Fruit fly (Drosophila melanogaster) whole organism, embryonic: ENCODE results near the gene CG8543.

ENCODE experiments used
- CG18011 ChIP-seq: fragments of 200-800 bp; sonication (Bioruptor generic); optimal IDR thresholded peaks from 2 replicates; lab custom pipeline; 2017; ENCODE audit warnings: missing biosample characterization, missing genetic modification characterization, mild to moderate bottlenecking, moderate library complexity, missing genotype
- CG18262 ChIP-seq: fragments of 200-800 bp; optimal IDR thresholded peaks from 3 replicates; lab custom pipeline; 2019; ENCODE audit warnings: missing biosample characterization, mild to moderate bottlenecking, missing genetic modification characterization, moderate library complexity
- CG2202 ChIP-seq: fragments of 200-800 bp; sonication (Bioruptor generic); optimal IDR thresholded peaks from 2 replicates; lab custom pipeline; 2018; ENCODE audit warnings: missing biosample characterization, mild to moderate bottlenecking, missing genetic modification characterization
- CG33557 ChIP-seq: fragments of 200-800 bp; sonication (Bioruptor generic); optimal IDR thresholded peaks from 2 replicates; lab custom pipeline; 2019; ENCODE audit warnings: missing biosample characterization, mild to moderate bottlenecking, missing genetic modification characterization, moderate library complexity
- CG9437 ChIP-seq: fragments of 200-800 bp; sonication (Bioruptor generic); optimal IDR thresholded peaks from 2 replicates; lab custom pipeline; 2018; ENCODE audit warnings: missing biosample characterization, mild to moderate bottlenecking, missing genetic modification characterization
- CG9727 ChIP-seq: fragments of 200-800 bp; sonication (Bioruptor generic); optimal IDR thresholded peaks from 3 replicates; lab custom pipeline; 2017; ENCODE audit warnings: missing biosample characterization, mild to moderate bottlenecking, missing genetic modification characterization
- CG9876 ChIP-seq: fragments of 200-800 bp; sonication (Bioruptor generic); optimal IDR thresholded peaks from 2 replicates; lab custom pipeline; 2016; ENCODE audit warnings: missing biosample characterization, missing genetic modification characterization
- Mad ChIP-seq: fragments of 200-800 bp; sonication (Bioruptor generic); optimal IDR thresholded peaks from 2 replicates; lab custom pipeline; 2016; ENCODE audit warnings: missing biosample characterization, missing genetic modification characterization
- az2 ChIP-seq: fragments of 200-800 bp; sonication (Bioruptor generic); optimal IDR thresholded peaks from 3 replicates; lab custom pipeline; 2016; ENCODE audit warnings: missing biosample characterization, missing genetic modification characterization
- crol ChIP-seq: fragments of 200-800 bp; sonication (Bioruptor generic); IDR thresholded peaks from 2 replicates; pipeline ENCODE4 v1.3.6; 2022; ENCODE audit warnings: missing biosample characterization, missing genetic modification characterization
- hkb ChIP-seq, 2 experiments: fragments of 200-800 bp in 1 of 2; fragments of >200 bp in 1 of 2; sonication (Bioruptor generic) in 1 of 2; IDR thresholded peaks in 1 of 2; optimal IDR thresholded peaks in 1 of 2; 2 replicates each; pipeline versions ENCODE4 v1.3.6 to Lab custom; 2017 to 2022; ENCODE audit warnings: missing biosample characterization in 1 of 2, missing genetic modification characterization in 1 of 2
- inv ChIP-seq: fragments of 200-800 bp; sonication (Bioruptor generic); IDR thresholded peaks from 2 replicates; pipeline ENCODE4 v1.3.6; 2022; ENCODE audit warnings: missing biosample characterization, missing genetic modification characterization; ENCODE audit not compliant: partially characterized antibody
- sqz ChIP-seq: fragments of 200-800 bp; sonication (Bioruptor generic); optimal IDR thresholded peaks from 3 replicates; lab custom pipeline; 2018; ENCODE audit warnings: missing biosample characterization, mild to moderate bottlenecking, missing genetic modification characterization
- zen ChIP-seq: fragments of 200-800 bp; sonication (Bioruptor generic); optimal IDR thresholded peaks from 3 replicates; lab custom pipeline; 2018; ENCODE audit warnings: missing biosample characterization, mild to moderate bottlenecking, missing genetic modification characterization, moderate library complexity

DNA sequence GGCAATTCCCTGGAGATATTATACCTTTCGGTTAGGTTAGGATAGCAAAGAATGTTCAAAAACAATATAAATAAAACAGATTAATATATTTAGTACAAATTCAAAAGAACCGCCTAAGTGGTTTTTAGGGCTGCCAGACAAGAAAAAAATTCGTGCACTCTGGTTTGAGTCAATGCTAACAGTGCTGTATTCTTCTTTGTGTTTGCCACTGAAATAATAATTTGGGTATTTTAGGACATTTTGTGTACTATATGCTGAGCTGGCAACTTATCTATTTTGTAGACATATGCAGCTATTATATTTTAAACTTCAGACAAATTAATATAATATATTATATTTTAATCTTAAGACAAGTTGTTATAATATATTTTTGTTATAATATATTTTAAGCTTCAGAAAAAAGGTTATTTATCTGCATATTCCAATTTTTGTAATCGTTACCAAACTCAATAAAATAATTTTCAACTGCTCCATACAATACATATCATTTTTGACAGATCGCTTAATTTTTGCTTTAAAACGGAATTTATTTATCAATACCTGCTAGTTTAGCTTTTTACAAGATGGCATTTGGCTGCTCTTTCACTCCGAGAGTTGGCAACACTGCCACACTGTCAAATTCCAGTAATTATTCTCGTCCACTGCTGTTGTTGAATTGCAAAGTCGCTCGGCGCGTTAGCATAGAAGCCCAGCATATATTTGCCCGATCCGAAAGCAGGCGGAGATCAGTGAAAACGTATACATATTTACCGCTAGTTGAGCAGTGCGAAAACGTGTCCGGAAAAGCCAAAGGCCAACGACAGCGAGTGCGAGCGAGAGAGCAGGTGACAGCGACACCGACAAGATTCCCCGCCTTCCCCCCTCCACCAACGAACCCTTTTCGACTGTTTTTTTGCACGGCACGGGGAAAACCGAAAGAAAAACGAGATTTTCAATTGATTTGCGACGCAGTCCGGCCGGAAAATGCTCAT lies 40.6 kb upstream of the CG8543 start, which contains the start of gene CG7546:
- TF ChIP-seq inv (GFP tag; lab: Robert Waterston, UW) = no peak
- no peak for TF ChIP-seq hkb (optimal IDR thresholded peaks at IDR 0.05; lab: Kevin White, UChicago)
- no peak for TF ChIP-seq hkb (GFP tag; IDR thresholded peaks at IDR 0.05; lab: Robert Waterston, UW)
- peak; percentile 10 for TF ChIP-seq zen (tag; lab: Kevin White, UChicago)
- TF ChIP-seq Mad (GFP tag; lab: Kevin White, UChicago) = no peak
- TF ChIP-seq CG18011 (GFP tag; lab: Kevin White, UChicago) = no peak
- TF ChIP-seq CG9876 = no peak
- TF ChIP-seq CG2202 (tag; lab: Kevin White, UChicago) = no peak
- no peak for TF ChIP-seq CG9437
- peak; percentile 13 for TF ChIP-seq CG9727 (GFP tag; lab: Kevin White, UChicago)
- peak; percentile 99 for TF ChIP-seq crol (GFP tag; lab: Robert Waterston, UW)
- peak; percentile 50 for TF ChIP-seq az2 (GFP tag; lab: Kevin White, UChicago)
- TF ChIP-seq sqz = no peak
- peak; percentile 19 for TF ChIP-seq CG33557 (GFP tag; lab: Kevin White, UChicago)
- peak; percentile 39 for TF ChIP-seq CG18262
